Worm (Caenorhabditis elegans) whole organism, L4 larva: ENCODE measurements around the gene atg-18.

Source experiments
- D1046.2 ChIP-seq: fragments of 200-800 bp; sonication (Bioruptor generic); IDR thresholded peaks from 2 replicates; pipeline ENCODE4 v1.3.6; 2022; ENCODE audit warnings: missing genetic modification characterization, missing compliant biosample characterization
- Y105C5A.15 ChIP-seq: fragments of 200-800 bp; sonication (Bioruptor generic); IDR thresholded peaks from 2 replicates; pipeline ENCODE4 v1.3.6; 2022; ENCODE audit warnings: missing genetic modification characterization, missing compliant biosample characterization
- Y48G9A.11 ChIP-seq: fragments of 200-800 bp; sonication (Bioruptor generic); IDR thresholded peaks from 2 replicates; pipeline ENCODE4 v1.3.6; 2022; ENCODE audit warnings: missing genetic modification reagents, missing genetic modification characterization, missing compliant biosample characterization
- Y75B8A.6 ChIP-seq: fragments of 200-800 bp; sonication (Bioruptor generic); IDR thresholded peaks from 2 replicates; pipeline ENCODE4 v1.3.6; 2022; ENCODE audit warnings: missing genetic modification reagents, missing genetic modification characterization, missing compliant biosample characterization
- aha-1 ChIP-seq: fragments of 150-350 bp; peaks from one replicate; lab custom pipeline; 2014; ENCODE audit warnings: missing biosample characterization, missing genetic modification characterization
- ama-1 ChIP-seq: fragments of 150-350 bp; optimal IDR thresholded peaks from 2 replicates; lab custom pipeline; 2014; ENCODE audit warnings: inconsistent platforms, mixed read lengths
- ceh-20 ChIP-seq: fragments of 200-800 bp; sonication (Bioruptor generic); IDR thresholded peaks from 2 replicates; pipeline ENCODE4 v1.3.6; 2022; ENCODE audit warnings: missing genetic modification reagents, missing genetic modification characterization, missing compliant biosample characterization
- ceh-62 ChIP-seq: sonication (generic microtip); optimal IDR thresholded peaks from 2 replicates; lab custom pipeline; 2017; ENCODE audit warnings: missing biosample characterization, missing genetic modification characterization
- ces-1 ChIP-seq: fragments of 150-350 bp; sonication (generic microtip); optimal IDR thresholded peaks from 4 replicates; lab custom pipeline; 2014; ENCODE audit warnings: missing biosample characterization, missing genetic modification reagents, missing genetic modification characterization
- ctbp-1 ChIP-seq: fragments of 200-800 bp; sonication (Bioruptor generic); IDR thresholded peaks from 2 replicates; pipeline ENCODE4 v1.3.6; 2022; ENCODE audit warnings: missing genetic modification reagents, missing genetic modification characterization, missing compliant biosample characterization
- daf-16 ChIP-seq, 3 experiments: sonication (generic microtip); optimal IDR thresholded peaks; 2 replicates each; lab custom pipeline; 2016 to 2017; ENCODE audit warnings: missing genetic modification characterization in 3 of 3, missing genetic modification reagents in 3 of 3, mild to moderate bottlenecking in 2 of 3, missing compliant biosample characterization in 2 of 3, missing biosample characterization in 1 of 3, moderate library complexity in 1 of 3
- daf-19 ChIP-seq: fragments of 200-800 bp; sonication (Bioruptor generic); conservative IDR thresholded peaks from 2 replicates; pipeline ENCODE4 v1.3.6; 2022; ENCODE audit warnings: missing genetic modification characterization, missing compliant biosample characterization
- daf-8 ChIP-seq: fragments of 200-800 bp; sonication (Bioruptor generic); IDR thresholded peaks from 2 replicates; pipeline ENCODE4 v1.3.6; 2022; ENCODE audit warnings: missing genetic modification characterization, missing compliant biosample characterization
- dmd-6 ChIP-seq: fragments of 200-800 bp; sonication (Bioruptor generic); IDR thresholded peaks from 2 replicates; pipeline ENCODE4 v1.3.6; 2022; ENCODE audit warnings: missing genetic modification reagents, missing genetic modification characterization, missing compliant biosample characterization
- dve-1 ChIP-seq: sonication (generic microtip); optimal IDR thresholded peaks from 2 replicates; lab custom pipeline; 2017; ENCODE audit warnings: antibody characterized with exemption, mild to moderate bottlenecking, missing genetic modification characterization, missing compliant biosample characterization; ENCODE audit not compliant: insufficient read depth
- egl-27 ChIP-seq: sonication (generic microtip); optimal IDR thresholded peaks from 3 replicates; lab custom pipeline; 2017; ENCODE audit warnings: missing biosample characterization, missing genetic modification reagents, missing genetic modification characterization
- hlh-11 ChIP-seq: fragments of 200-800 bp; sonication (Bioruptor generic); optimal IDR thresholded peaks from 2 replicates; lab custom pipeline; 2018; ENCODE audit warnings: mild to moderate bottlenecking, missing genetic modification characterization, missing compliant biosample characterization
- hlh-30 ChIP-seq: sonication (generic microtip); optimal IDR thresholded peaks from 2 replicates; lab custom pipeline; 2017; ENCODE audit warnings: antibody characterized with exemption, mild to moderate bottlenecking, missing genetic modification characterization, missing compliant biosample characterization; ENCODE audit not compliant: insufficient read depth
- jun-1 ChIP-seq: fragments of 150-350 bp; optimal IDR thresholded peaks from 2 replicates; lab custom pipeline; 2014; ENCODE audit warnings: missing biosample characterization, missing genetic modification reagents, missing genetic modification characterization
- lin-1 ChIP-seq: fragments of 200-800 bp; sonication (Bioruptor generic); IDR thresholded peaks from 2 replicates; pipeline ENCODE4 v1.3.6; 2022; ENCODE audit warnings: missing genetic modification reagents, missing genetic modification characterization, missing compliant biosample characterization
- lin-39 ChIP-seq: fragments of 150-350 bp; optimal IDR thresholded peaks from 2 replicates; lab custom pipeline; 2014; ENCODE audit warnings: missing biosample characterization, missing genetic modification reagents, missing genetic modification characterization
- lsy-2 ChIP-seq, 2 experiments: fragments of 150-350 bp in 1 of 2; sonication (generic microtip) in 1 of 2; optimal IDR thresholded peaks; 2 replicates each; lab custom pipeline; 2014 to 2017; ENCODE audit warnings: missing biosample characterization in 2 of 2, missing genetic modification characterization in 2 of 2
- mdl-1 ChIP-seq, 2 experiments: fragments of 150-350 bp in 1 of 2; sonication (generic microtip) in 1 of 2; optimal IDR thresholded peaks; 2 replicates each; lab custom pipeline; 2014 to 2017; ENCODE audit warnings: missing biosample characterization in 2 of 2, missing genetic modification characterization in 2 of 2
- mep-1 ChIP-seq: fragments of 150-350 bp; sonication (generic microtip); optimal IDR thresholded peaks from 3 replicates; lab custom pipeline; 2014; ENCODE audit warnings: missing biosample characterization, missing genetic modification characterization
- mes-2 ChIP-seq: sonication (generic microtip); optimal IDR thresholded peaks from 2 replicates; lab custom pipeline; 2016; ENCODE audit warnings: missing genotype, mild to moderate bottlenecking, missing genetic modification characterization, missing compliant biosample characterization; ENCODE audit not compliant: poor library complexity, severe bottlenecking
- mxl-3 ChIP-seq: fragments of 200-800 bp; sonication (Bioruptor generic); optimal IDR thresholded peaks from 2 replicates; lab custom pipeline; 2018; ENCODE audit warnings: mild to moderate bottlenecking, missing genetic modification characterization, missing compliant biosample characterization
- nhr-10 ChIP-seq: fragments of 150-350 bp; optimal IDR thresholded peaks from 2 replicates; lab custom pipeline; 2014; ENCODE audit warnings: missing biosample characterization, missing genetic modification characterization
- nhr-25 ChIP-seq: sonication (generic microtip); optimal IDR thresholded peaks from 2 replicates; lab custom pipeline; 2017; ENCODE audit warnings: missing genetic modification characterization, mild to moderate bottlenecking, missing compliant biosample characterization, antibody characterized with exemption, moderate library complexity, borderline replicate concordance; ENCODE audit not compliant: insufficient read depth
- nhr-28 ChIP-seq: fragments of 150-350 bp; optimal IDR thresholded peaks from 2 replicates; lab custom pipeline; 2014; ENCODE audit warnings: missing biosample characterization, missing genetic modification characterization
- nhr-41 ChIP-seq: fragments of 200-800 bp; sonication (Bioruptor generic); IDR thresholded peaks from 2 replicates; pipeline ENCODE4 v1.3.6; 2022; ENCODE audit warnings: missing genetic modification reagents, missing genetic modification characterization, missing compliant biosample characterization
- nhr-42 ChIP-seq: fragments of 200-800 bp; sonication (Bioruptor generic); IDR thresholded peaks from 2 replicates; pipeline ENCODE4 v1.3.6; 2022; ENCODE audit warnings: missing genetic modification characterization, missing compliant biosample characterization
- nhr-6 ChIP-seq: fragments of 150-350 bp; optimal IDR thresholded peaks from 2 replicates; lab custom pipeline; 2014; ENCODE audit warnings: missing biosample characterization, missing genetic modification characterization
- php-3 ChIP-seq: fragments of 200-800 bp; sonication (Bioruptor generic); IDR thresholded peaks from 2 replicates; pipeline ENCODE4 v1.3.6; 2022; ENCODE audit warnings: missing genetic modification reagents, missing genetic modification characterization, missing compliant biosample characterization
- rbr-2 ChIP-seq: sonication (generic microtip); optimal IDR thresholded peaks from 2 replicates; lab custom pipeline; 2016; ENCODE audit warnings: missing genotype, missing genetic modification characterization, missing compliant biosample characterization
- saeg-2 ChIP-seq: fragments of 200-800 bp; sonication (Bioruptor generic); IDR thresholded peaks from 2 replicates; pipeline ENCODE4 v1.3.6; 2022; ENCODE audit warnings: missing genetic modification reagents, missing genetic modification characterization, missing compliant biosample characterization
- set-16 ChIP-seq: fragments of 200-800 bp; sonication (Bioruptor generic); IDR thresholded peaks from 2 replicates; pipeline ENCODE4 v1.3.6; 2022; ENCODE audit warnings: missing genetic modification reagents, missing genetic modification characterization, missing compliant biosample characterization
- snpc-1.2 ChIP-seq: fragments of 200-800 bp; sonication (Bioruptor generic); IDR thresholded peaks from 2 replicates; pipeline ENCODE4 v1.3.6; 2022; ENCODE audit warnings: missing genetic modification reagents, missing genetic modification characterization, missing compliant biosample characterization
- spr-3 ChIP-seq: fragments of 200-800 bp; sonication (Bioruptor generic); optimal IDR thresholded peaks from 2 replicates; lab custom pipeline; 2018; ENCODE audit warnings: mild to moderate bottlenecking, missing genetic modification characterization, missing compliant biosample characterization
- tra-1 ChIP-seq: fragments of 200-800 bp; sonication (Bioruptor generic); IDR thresholded peaks from 2 replicates; pipeline ENCODE4 v1.3.6; 2022; ENCODE audit warnings: missing genetic modification reagents, missing genetic modification characterization, missing compliant biosample characterization
- unc-62 ChIP-seq, 3 experiments: fragments of 150-350 bp in 1 of 3; sonication (generic microtip); optimal IDR thresholded peaks in 2 of 3; peaks in 1 of 3; 1 replicate in 1 of 3; 2 replicates in 2 of 3; lab custom pipeline; 2014 to 2017; ENCODE audit warnings: missing biosample characterization in 3 of 3, missing genetic modification characterization in 3 of 3, missing genetic modification reagents in 3 of 3, missing genotype in 1 of 3
- zfp-2 ChIP-seq: sonication (generic microtip); optimal IDR thresholded peaks from 2 replicates; lab custom pipeline; 2016; ENCODE audit warnings: mild to moderate bottlenecking, missing genetic modification characterization, missing compliant biosample characterization
- zip-11 ChIP-seq: fragments of 200-800 bp; sonication (Bioruptor generic); IDR thresholded peaks from 2 replicates; pipeline ENCODE4 v1.3.6; 2022; ENCODE audit warnings: missing genetic modification characterization, missing compliant biosample characterization

atg-18 gene

ce11 chrV:8609776-8610529, 21.2 kb downstream of the atg-18 start (continued):
- no peak for TF ChIP-seq saeg-2 (GFP tag; lab: Robert Waterston, UW)
- TF ChIP-seq jun-1 (tag; lab: Kevin White, UChicago) = no peak
- no peak for TF ChIP-seq zip-11 (GFP tag; lab: Robert Waterston, UW)
- TF ChIP-seq nhr-42 (GFP tag; lab: Robert Waterston, UW) = no peak
- 0 out of 2 replicates have a peak, but pooled peaks have one; percentile 21 for TF ChIP-seq lin-1 (GFP tag; lab: Robert Waterston, UW)
- no peak for TF ChIP-seq nhr-10 (tag; lab: Kevin White, UChicago)
- TF ChIP-seq ctbp-1 (GFP tag; lab: Robert Waterston, UW) = 0 out of 2 replicates have a peak, but pooled peaks have one; percentile 52
- TF ChIP-seq nhr-28 (tag; lab: Kevin White, UChicago) = peak; percentile 33
- TF ChIP-seq nhr-6 (tag; lab: Kevin White, UChicago) = no peak
- 0 out of 2 replicates have a peak, but pooled peaks have one; percentile 12 for TF ChIP-seq set-16 (GFP tag; lab: Robert Waterston, UW)
- TF ChIP-seq daf-19 = no peak
- TF ChIP-seq mdl-1 (tag; optimal IDR thresholded peaks at IDR 0.05; lab: Kevin White, UChicago) = peak; percentile 10 to 60
- TF ChIP-seq aha-1 (tag; lab: Kevin White, UChicago) = peak; percentile 93
- peak; percentile 79 for TF ChIP-seq mxl-3 (GFP tag; lab: Kevin White, UChicago)
- no peak for TF ChIP-seq daf-8 (GFP tag; lab: Robert Waterston, UW)
- peak; percentile 59 for TF ChIP-seq hlh-11 (tag; lab: Kevin White, UChicago)
- TF ChIP-seq unc-62 (GFP tag; optimal IDR thresholded peaks at IDR 0.05 in 1 of 2; lab: Kevin White, UChicago) = peak in 1 of 2 experiments; percentile 80
- TF ChIP-seq unc-62 (tag; optimal IDR thresholded peaks at IDR 0.05; lab: Kevin White, UChicago) = no peak
- TF ChIP-seq mep-1 = peak; percentile 30
- TF ChIP-seq nhr-41 (GFP tag; lab: Robert Waterston, UW) = no peak
- TF ChIP-seq nhr-25 (tag; lab: Kevin White, UChicago) = no peak
- no peak for TF ChIP-seq D1046.2
- TF ChIP-seq, all 104 proteins: peak for 16

- TF ChIP-seq ama-1 (lab: Kevin White, UChicago) (no peak), rbr-2 (tag; lab: Kevin White, UChicago) (no peak), Y48G9A.11 (GFP tag; lab: Robert Waterston, UW) (no peak), aha-1 (tag; lab: Kevin White, UChicago) (peak; percentile 72), daf-8 (GFP tag; lab: Robert Waterston, UW) (no peak)
These were observed 22.6 kb downstream of the atg-18 start for ce11 chrV:8608483-8608882.

- TF ChIP-seq ceh-20 (GFP tag; lab: Robert Waterston, UW) (peak; percentile 36; the same call in 1 of the 2 replicates), Y105C5A.15 (GFP tag; lab: Robert Waterston, UW) (no peak), tra-1 (GFP tag; lab: Robert Waterston, UW) (no peak), dve-1 (tag; lab: Kevin White, UChicago) (peak; percentile 18), nhr-28 (tag; lab: Kevin White, UChicago) (peak; percentile 59), snpc-1.2 (GFP tag; lab: Robert Waterston, UW) (0 out of 2 replicates have a peak, but pooled peaks have one; percentile 9), lin-39 (tag; lab: Kevin White, UChicago) (no peak), mes-2 (tag; lab: Kevin White, UChicago) (peak; percentile 10), mdl-1 (tag; optimal IDR thresholded peaks at IDR 0.05; lab: Kevin White, UChicago) (peak in 1 of 2 experiments; percentile 54), lsy-2 (tag; optimal IDR thresholded peaks at IDR 0.05; lab: Kevin White, UChicago) (peak in 1 of 2 experiments; percentile 50), Y75B8A.6 (GFP tag; lab: Robert Waterston, UW) (no peak), mep-1 (peak; percentile 28), hlh-11 (tag; lab: Kevin White, UChicago) (peak; percentile 49), ces-1 (GFP tag; lab: Kevin White, UChicago) (no peak), egl-27 (tag; lab: Kevin White, UChicago) (no peak), nhr-25 (tag; lab: Kevin White, UChicago) (peak; percentile 89), php-3 (no peak), dmd-6 (GFP tag; lab: Robert Waterston, UW) (peak; percentile 37; the same call in 1 of the 2 replicates), zfp-2 (no peak), spr-3 (no peak), hlh-30 (peak; percentile 63), daf-16 (GFP tag; optimal IDR thresholded peaks at IDR 0.05; lab: Kevin White, UChicago) (no peak), daf-16 (tag; optimal IDR thresholded peaks at IDR 0.05; lab: Kevin White, UChicago) (peak; percentile 9), unc-62 (GFP tag; optimal IDR thresholded peaks at IDR 0.05 in 1 of 2; lab: Kevin White, UChicago) (peak in 1 of 2 experiments; percentile 61), unc-62 (tag; optimal IDR thresholded peaks at IDR 0.05; lab: Kevin White, UChicago) (no peak), ceh-62 (no peak)
- TF ChIP-seq, all 104 proteins: peak for 14
These were observed 23.7 kb downstream of the atg-18 start, which contains the start of gene smk-1 for ce11 chrV:8607353-8607850. TSS of gene smk-1 (plus strand) at chrV:8607800.
